Worm (Caenorhabditis elegans) whole organism, early embryonic: ENCODE data around the gene nlp-27.

Source experiments
- B0310.2 ChIP-seq: sonication (generic microtip); optimal IDR thresholded peaks from 2 replicates; lab custom pipeline; 2016; ENCODE audit warnings: mild to moderate bottlenecking, missing genetic modification characterization, missing compliant biosample characterization
- F13C5.2 ChIP-seq: sonication (generic microtip); optimal IDR thresholded peaks from 2 replicates; lab custom pipeline; 2017; ENCODE audit warnings: mild to moderate bottlenecking, missing genetic modification characterization, inconsistent platforms, missing compliant biosample characterization
- aly-1 ChIP-seq: sonication (generic microtip); optimal IDR thresholded peaks from 2 replicates; lab custom pipeline; 2016; ENCODE audit warnings: missing genetic modification characterization, missing compliant biosample characterization
- ama-1 ChIP-seq: fragments of 150-350 bp; optimal IDR thresholded peaks from 2 replicates; lab custom pipeline; 2014
- ceh-13 ChIP-seq: fragments of 200-800 bp; sonication (Bioruptor generic); optimal IDR thresholded peaks from 2 replicates; lab custom pipeline; 2018; ENCODE audit warnings: mild to moderate bottlenecking, missing genetic modification characterization, missing compliant biosample characterization
- ceh-36 ChIP-seq: sonication (generic microtip); optimal IDR thresholded peaks from 2 replicates; lab custom pipeline; 2016; ENCODE audit warnings: missing genetic modification characterization, inconsistent platforms, missing compliant biosample characterization
- ets-7 ChIP-seq: sonication (generic microtip); optimal IDR thresholded peaks from 2 replicates; lab custom pipeline; 2016; ENCODE audit warnings: missing genotype, missing genetic modification characterization, missing compliant biosample characterization
- flt-1 ChIP-seq: fragments of 200-800 bp; sonication (Bioruptor generic); IDR thresholded peaks from 2 replicates; pipeline ENCODE4 v1.3.6; 2022; ENCODE audit warnings: missing genetic modification characterization, missing compliant biosample characterization
- hmbx-1 ChIP-seq: sonication (generic microtip); optimal IDR thresholded peaks from 2 replicates; lab custom pipeline; 2016; ENCODE audit warnings: mild to moderate bottlenecking, missing genetic modification characterization, missing compliant biosample characterization
- hmg-4 ChIP-seq: fragments of 200-800 bp; sonication (Bioruptor generic); optimal IDR thresholded peaks from 2 replicates; lab custom pipeline; 2018; ENCODE audit warnings: mild to moderate bottlenecking, missing genetic modification characterization, missing compliant biosample characterization
- hnd-1 ChIP-seq: sonication (generic microtip); optimal IDR thresholded peaks from 2 replicates; lab custom pipeline; 2016; ENCODE audit warnings: missing genetic modification characterization, missing compliant biosample characterization
- pes-1 ChIP-seq: fragments of 200-800 bp; sonication (Bioruptor generic); IDR thresholded peaks from 2 replicates; pipeline ENCODE4 v1.3.6; 2022; ENCODE audit warnings: missing genetic modification reagents, missing genetic modification characterization, missing compliant biosample characterization
- scrt-1 ChIP-seq: fragments of 200-800 bp; sonication (Bioruptor generic); IDR thresholded peaks from 2 replicates; pipeline ENCODE4 v1.3.6; 2022; ENCODE audit warnings: missing genetic modification characterization, missing compliant biosample characterization
- sea-1 ChIP-seq: fragments of 200-800 bp; sonication (Bioruptor generic); conservative IDR thresholded peaks from 2 replicates; pipeline ENCODE4 v1.3.6; 2022; ENCODE audit warnings: missing genetic modification characterization, missing compliant biosample characterization
- tbx-11 ChIP-seq: fragments of 200-800 bp; sonication (Bioruptor generic); IDR thresholded peaks from 2 replicates; pipeline ENCODE4 v1.3.6; 2022; ENCODE audit warnings: missing genetic modification characterization, missing compliant biosample characterization
- tbx-37 ChIP-seq: fragments of 200-800 bp; sonication (Bioruptor generic); conservative IDR thresholded peaks from 2 replicates; pipeline ENCODE4 v1.3.6; 2022; ENCODE audit warnings: missing genetic modification reagents, missing genetic modification characterization, missing compliant biosample characterization
- tra-4 ChIP-seq: sonication (generic microtip); optimal IDR thresholded peaks from 2 replicates; lab custom pipeline; 2017; ENCODE audit warnings: missing genetic modification characterization, missing compliant biosample characterization

The nlp-27 gene

DNA sequence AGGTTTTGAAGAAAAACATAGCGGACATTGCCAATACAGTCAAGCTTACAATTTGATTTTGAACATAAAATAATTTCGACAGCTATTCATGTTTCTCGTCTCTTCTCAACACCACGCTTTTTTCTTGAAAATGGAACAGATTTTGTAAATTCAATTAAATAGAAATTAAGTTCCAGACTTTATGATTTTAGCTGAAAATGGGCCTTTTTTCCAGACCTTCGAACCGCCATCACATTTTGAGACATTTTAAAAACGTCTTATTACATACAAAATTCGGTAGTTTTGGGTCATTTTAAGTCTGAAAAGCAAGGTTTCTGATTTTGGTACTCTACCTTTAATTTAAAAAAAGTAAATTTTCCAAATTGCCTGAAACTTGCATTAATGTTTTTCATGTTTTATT, 48.9 kb downstream of the nlp-27 start, which contains the start of gene C49G7.12:
Gene C49G7.12, plus strand, starts transcription at position 301 of the 400 bp plus-strand sequence.
- TF ChIP-seq pes-1 (GFP tag; lab: Robert Waterston, UW) (no peak), ama-1 (no peak), scrt-1 (GFP tag; lab: Robert Waterston, UW) (no peak), ceh-13 (no peak), tbx-37 (GFP tag; lab: Robert Waterston, UW) (no peak), hmbx-1 (tag; lab: Kevin White, UChicago) (no peak), ceh-36 (tag; lab: Kevin White, UChicago) (no peak), aly-1 (no peak), tbx-11 (GFP tag; lab: Robert Waterston, UW) (no peak), B0310.2 (tag; lab: Kevin White, UChicago) (no peak), tra-4 (tag; lab: Kevin White, UChicago) (no peak), sea-1 (no peak), hnd-1 (tag; lab: Kevin White, UChicago) (no peak), F13C5.2 (tag; lab: Kevin White, UChicago) (no peak), ets-7 (tag; lab: Kevin White, UChicago) (no peak), flt-1 (GFP tag; lab: Robert Waterston, UW) (no peak), hmg-4 (GFP tag; lab: Kevin White, UChicago) (no peak)

DNA sequence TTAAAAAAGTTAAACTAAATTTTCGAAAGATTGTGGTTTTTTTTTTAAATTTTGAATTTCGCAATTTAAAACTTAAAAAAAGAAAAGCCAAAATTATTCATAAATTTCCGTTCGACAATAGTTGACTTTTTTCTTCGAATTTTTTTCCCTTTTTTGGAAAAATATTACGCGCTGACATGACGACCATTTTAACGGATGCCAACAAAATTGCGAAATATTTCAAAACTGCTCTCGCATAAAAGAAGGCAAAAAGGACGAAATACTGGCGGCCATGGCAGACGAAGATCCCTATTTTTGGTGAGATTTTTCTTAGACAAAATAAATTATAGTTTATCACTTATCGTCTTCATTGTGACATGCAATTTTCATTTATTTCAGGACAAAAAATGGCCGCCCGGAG, 49.4 kb downstream of the nlp-27 start:
- TF ChIP-seq ceh-13 (no peak), scrt-1 (GFP tag; lab: Robert Waterston, UW) (no peak)
